Worm (Caenorhabditis elegans) whole organism, L4 larva: ENCODE results near the gene T25G12.6.

ENCODE experiments used
- lin-39 ChIP-seq: fragments of 150-350 bp; optimal IDR thresholded peaks from 2 replicates; lab custom pipeline; 2014; ENCODE audit warnings: missing biosample characterization, missing genetic modification reagents, missing genetic modification characterization
- mxl-2 ChIP-seq: fragments of 200-800 bp; sonication (Bioruptor generic); conservative IDR thresholded peaks from 2 replicates; pipeline ENCODE4 v1.3.6; 2022; ENCODE audit warnings: missing genetic modification reagents, missing genetic modification characterization, missing compliant biosample characterization
- nhr-28 ChIP-seq: fragments of 150-350 bp; optimal IDR thresholded peaks from 2 replicates; lab custom pipeline; 2014; ENCODE audit warnings: missing biosample characterization, missing genetic modification characterization
- pha-4 ChIP-seq, 2 experiments: fragments of 150-350 bp in 1 of 2; fragments of 200-800 bp in 1 of 2; sonication (Bioruptor generic) in 1 of 2; IDR thresholded peaks in 1 of 2; optimal IDR thresholded peaks in 1 of 2; 2 replicates each; pipeline versions ENCODE4 v1.3.6 to Lab custom; 2014 to 2022; ENCODE audit warnings: missing genetic modification characterization in 2 of 2, missing genetic modification reagents in 2 of 2, missing biosample characterization in 1 of 2, missing compliant biosample characterization in 1 of 2
- pqm-1 ChIP-seq: sonication (generic microtip); optimal IDR thresholded peaks from 2 replicates; lab custom pipeline; 2017; ENCODE audit warnings: missing biosample characterization, missing genetic modification characterization
- snpc-4 ChIP-seq: fragments of 150-350 bp; optimal IDR thresholded peaks from 2 replicates; lab custom pipeline; 2014; ENCODE audit warnings: missing biosample characterization, missing genetic modification characterization

DNA sequence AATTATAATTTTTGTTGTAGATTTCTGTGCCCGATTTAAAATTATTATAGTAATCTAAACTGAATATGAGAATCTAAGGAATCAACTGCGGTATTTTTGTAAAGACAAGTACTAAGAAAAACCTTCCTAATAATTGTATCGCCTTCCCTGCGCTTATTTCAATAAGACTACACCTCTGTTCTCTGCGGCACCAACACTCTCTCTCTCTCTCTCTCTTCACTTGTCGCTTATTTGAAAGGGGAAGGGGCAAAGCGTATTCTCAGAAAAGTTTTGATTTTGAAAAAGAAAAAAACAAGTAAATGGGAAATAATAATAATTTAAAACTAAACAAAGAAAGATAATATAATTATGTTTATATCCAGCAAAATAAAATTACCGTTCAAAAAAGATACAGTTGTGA is 48.8 kb downstream of the T25G12.6 start:
- no peak for TF ChIP-seq lin-39 (tag; lab: Kevin White, UChicago)
- peak; percentile 49 for TF ChIP-seq pqm-1 (tag; lab: Kevin White, UChicago)
- TF ChIP-seq nhr-28 (tag; lab: Kevin White, UChicago), result peak; percentile 61
- TF ChIP-seq snpc-4 (tag; lab: Kevin White, UChicago), result no peak
- TF ChIP-seq mxl-2 (GFP tag; lab: Robert Waterston, UW), result no peak
- no peak for TF ChIP-seq pha-4 (GFP tag; IDR thresholded peaks at IDR 0.05; lab: Robert Waterston, UW)
- peak; percentile 35 for TF ChIP-seq pha-4 (tag; optimal IDR thresholded peaks at IDR 0.05; lab: Kevin White, UChicago)
